Worm (Caenorhabditis elegans) whole organism, L4/young adult: ENCODE measurements around the gene ubh-3.

ENCODE experiments used
- W03F9.2 ChIP-seq: fragments of 150-350 bp; optimal IDR thresholded peaks from 2 replicates; lab custom pipeline; 2014; ENCODE audit warnings: missing biosample characterization, missing genetic modification characterization
- dao-5 ChIP-seq: sonication (generic microtip); optimal IDR thresholded peaks from 2 replicates; lab custom pipeline; 2016; ENCODE audit warnings: missing genotype, missing genetic modification characterization, moderate library complexity, missing compliant biosample characterization
- him-1 ChIP-seq: sonication (generic microtip); optimal IDR thresholded peaks from 2 replicates; lab custom pipeline; 2016; ENCODE audit warnings: missing genotype, missing genetic modification reagents, missing genetic modification characterization, missing compliant biosample characterization

DNA sequence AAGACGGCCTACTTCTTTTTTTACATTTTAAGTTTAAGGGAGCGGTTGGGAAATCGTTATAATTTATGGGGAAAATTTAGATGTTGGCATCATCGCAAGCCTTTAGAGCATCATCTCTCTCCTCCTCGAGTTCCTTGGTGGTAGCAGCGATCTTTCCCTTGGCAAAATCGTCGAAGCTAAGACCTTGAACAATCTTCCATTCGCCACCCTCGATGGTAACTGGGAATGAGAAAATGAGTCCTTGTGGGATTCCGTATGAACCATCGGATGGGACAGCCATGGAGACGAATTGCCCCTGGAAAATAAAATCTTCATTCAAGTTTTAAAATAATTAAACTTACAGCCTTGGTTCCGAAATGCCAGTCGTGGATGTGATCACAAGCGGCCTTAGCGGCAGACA lies 6.7 kb upstream of the ubh-3 start:
- TF ChIP-seq W03F9.2 (tag; lab: Kevin White, UChicago) = no peak
- TF ChIP-seq dao-5 (tag; lab: Kevin White, UChicago) = no peak
- TF ChIP-seq him-1 = no peak
